Fruit fly (Drosophila melanogaster): ENCODE results near the gene CG6290.

- no peak for TF ChIP-seq CG8119 (GFP tag; IDR thresholded peaks at IDR 0.05)
- no peak for TF ChIP-seq esn (GFP tag; optimal IDR thresholded peaks at IDR 0.05)
- no peak for TF ChIP-seq OdsH (GFP tag; optimal IDR thresholded peaks at IDR 0.05)
- TF ChIP-seq CG4318 (GFP tag; optimal IDR thresholded peaks at IDR 0.05), result no peak
- TF ChIP-seq spab (GFP tag; optimal IDR thresholded peaks at IDR 0.05), result no peak
- no peak for TF ChIP-seq CG3032 (tag; optimal IDR thresholded peaks at IDR 0.05)
- no peak for TF ChIP-seq Met (GFP tag; optimal IDR thresholded peaks at IDR 0.05)
- no peak for TF ChIP-seq Sox15 (GFP tag; optimal IDR thresholded peaks at IDR 0.05)
- TF ChIP-seq CG10631 (GFP tag; optimal IDR thresholded peaks at IDR 0.05), result no peak
- no peak for TF ChIP-seq CG11762 (GFP tag; optimal IDR thresholded peaks at IDR 0.05; ENCODE audit: insufficient read depth)
- TF ChIP-seq salr (GFP tag; optimal IDR thresholded peaks at IDR 0.05), result no peak
- no peak for TF ChIP-seq CG6163 (GFP tag; IDR thresholded peaks at IDR 0.05)
- no peak for TF ChIP-seq dac (GFP tag; optimal IDR thresholded peaks at IDR 0.05)
Observed at dm6 chrX:18440481-18440880, 3.2 kb downstream of the CG6290 start, which contains the start of gene CG32548.
